Worm (Caenorhabditis elegans): Measurements from ENCODE around the gene K10G6.5.

The K10G6.5 gene

ce11 chrII:4007972-4008371, 20.9 kb downstream of the K10G6.5 start:
- TF ChIP-seq ceh-36 (tag; optimal IDR thresholded peaks at IDR 0.05) (no peak), ets-7 (tag; optimal IDR thresholded peaks at IDR 0.05) (no peak), B0310.2 (tag; optimal IDR thresholded peaks at IDR 0.05) (no peak), tbx-11 (GFP tag; IDR thresholded peaks at IDR 0.05) (no peak), hmg-4 (GFP tag; optimal IDR thresholded peaks at IDR 0.05) (no peak), scrt-1 (GFP tag; IDR thresholded peaks at IDR 0.05) (no peak), hmbx-1 (tag; optimal IDR thresholded peaks at IDR 0.05) (no peak), pes-1 (GFP tag; IDR thresholded peaks at IDR 0.05) (no peak), tbx-37 (GFP tag; conservative IDR thresholded peaks at IDR 0.05) (no peak), hnd-1 (tag; optimal IDR thresholded peaks at IDR 0.05) (no peak), aly-1 (tag; optimal IDR thresholded peaks at IDR 0.05) (no peak), ceh-13 (GFP tag; optimal IDR thresholded peaks at IDR 0.05) (no peak)

- no peak for TF ChIP-seq scrt-1 (GFP tag; IDR thresholded peaks at IDR 0.05)
- TF ChIP-seq ets-7 (tag; optimal IDR thresholded peaks at IDR 0.05) = no peak
- TF ChIP-seq tbx-11 (GFP tag; IDR thresholded peaks at IDR 0.05) = no peak
- TF ChIP-seq ceh-13 (GFP tag; optimal IDR thresholded peaks at IDR 0.05) = no peak
- no peak for TF ChIP-seq tra-4 (tag; optimal IDR thresholded peaks at IDR 0.05)
- TF ChIP-seq tbx-37 (GFP tag; conservative IDR thresholded peaks at IDR 0.05) = no peak
- no peak for TF ChIP-seq ceh-36 (tag; optimal IDR thresholded peaks at IDR 0.05)
- TF ChIP-seq hnd-1 (tag; optimal IDR thresholded peaks at IDR 0.05) = no peak
- no peak for TF ChIP-seq hmg-4 (GFP tag; optimal IDR thresholded peaks at IDR 0.05)
- no peak for TF ChIP-seq B0310.2 (tag; optimal IDR thresholded peaks at IDR 0.05)
- no peak for TF ChIP-seq ama-1 (optimal IDR thresholded peaks at IDR 0.05)
- TF ChIP-seq aly-1 (tag; optimal IDR thresholded peaks at IDR 0.05) = no peak
- TF ChIP-seq pes-1 (GFP tag; IDR thresholded peaks at IDR 0.05) = no peak
These were observed 24.5 kb downstream of the K10G6.5 start for ce11 chrII:4011518-4011917.

ce11 chrII:4018617-4019016, 31.6 kb downstream of the K10G6.5 start, which contains the start of gene K07D4.6:
Gene K07D4.6, minus strand, starts transcription at chrII:4018717.
- no peak for TF ChIP-seq tra-4 (tag; optimal IDR thresholded peaks at IDR 0.05)
- no peak for TF ChIP-seq ama-1 (optimal IDR thresholded peaks at IDR 0.05)
- TF ChIP-seq B0310.2 (tag; optimal IDR thresholded peaks at IDR 0.05) = no peak
- no peak for TF ChIP-seq ets-7 (tag; optimal IDR thresholded peaks at IDR 0.05)
- TF ChIP-seq sea-1 (GFP tag; conservative IDR thresholded peaks at IDR 0.05) = no peak
- no peak for TF ChIP-seq scrt-1 (GFP tag; IDR thresholded peaks at IDR 0.05)
- no peak for TF ChIP-seq ceh-13 (GFP tag; optimal IDR thresholded peaks at IDR 0.05)
- no peak for TF ChIP-seq tbx-37 (GFP tag; conservative IDR thresholded peaks at IDR 0.05)
- TF ChIP-seq F13C5.2 (tag; optimal IDR thresholded peaks at IDR 0.05) = no peak
- TF ChIP-seq ceh-36 (tag; optimal IDR thresholded peaks at IDR 0.05) = no peak
- TF ChIP-seq pes-1 (GFP tag; IDR thresholded peaks at IDR 0.05) = no peak
- no peak for TF ChIP-seq tbx-11 (GFP tag; IDR thresholded peaks at IDR 0.05)
- TF ChIP-seq flt-1 (GFP tag; IDR thresholded peaks at IDR 0.05) = no peak

- TF ChIP-seq ets-7 (tag; optimal IDR thresholded peaks at IDR 0.05) = no peak
- no peak for TF ChIP-seq sea-1 (GFP tag; conservative IDR thresholded peaks at IDR 0.05)
- no peak for TF ChIP-seq tra-4 (tag; optimal IDR thresholded peaks at IDR 0.05)
- TF ChIP-seq ceh-13 (GFP tag; optimal IDR thresholded peaks at IDR 0.05) = no peak
- TF ChIP-seq pes-1 (GFP tag; IDR thresholded peaks at IDR 0.05) = no peak
- TF ChIP-seq ama-1 (optimal IDR thresholded peaks at IDR 0.05) = no peak
- TF ChIP-seq ceh-36 (tag; optimal IDR thresholded peaks at IDR 0.05) = no peak
These were observed 38.4 kb downstream of the K10G6.5 start, which contains the start of gene K07D4.5 for ce11 chrII:4025462-4025861. Gene K07D4.5, minus strand, starts transcription at chrII:4025562.

- TF ChIP-seq pes-1 (GFP tag; IDR thresholded peaks at IDR 0.05) = no peak
- TF ChIP-seq flt-1 (GFP tag; IDR thresholded peaks at IDR 0.05) = no peak
- no peak for TF ChIP-seq scrt-1 (GFP tag; IDR thresholded peaks at IDR 0.05)
- TF ChIP-seq tbx-11 (GFP tag; IDR thresholded peaks at IDR 0.05) = no peak
- TF ChIP-seq hmg-4 (GFP tag; optimal IDR thresholded peaks at IDR 0.05) = no peak
- TF ChIP-seq sea-1 (GFP tag; conservative IDR thresholded peaks at IDR 0.05) = no peak
- TF ChIP-seq aly-1 (tag; optimal IDR thresholded peaks at IDR 0.05) = no peak
- no peak for TF ChIP-seq hmbx-1 (tag; optimal IDR thresholded peaks at IDR 0.05)
- TF ChIP-seq ceh-36 (tag; optimal IDR thresholded peaks at IDR 0.05) = no peak
These were observed 41.2 kb downstream of the K10G6.5 start, which contains the start of gene K07D4.9 for ce11 chrII:4028276-4028675. Gene K07D4.9, plus strand, starts transcription at chrII:4028576.

- TF ChIP-seq hmbx-1 (tag; optimal IDR thresholded peaks at IDR 0.05) = no peak
- no peak for TF ChIP-seq flt-1 (GFP tag; IDR thresholded peaks at IDR 0.05)
These were observed 45.2 kb downstream of the K10G6.5 start, which contains the start of gene K07D4.4 for ce11 chrII:4032293-4032692. Gene K07D4.4, minus strand, starts transcription at chrII:4032393.

Measured in whole organism, early embryonic.